Fruit fly (Drosophila melanogaster) whole organism, prepupa: ENCODE data around the gene senju.
A peak's percentile ranks its signal among the peaks of the same experiment; 100 is the strongest.

Source experiments
- CG11902 ChIP-seq: fragments of 200-800 bp; sonication (Bioruptor generic); optimal IDR thresholded peaks from 3 replicates; lab custom pipeline; 2016; ENCODE audit warnings: missing biosample characterization, missing genetic modification characterization
- CG3919 ChIP-seq: fragments of 200-800 bp; sonication (Bioruptor generic); optimal IDR thresholded peaks from 3 replicates; lab custom pipeline; 2016; ENCODE audit warnings: missing biosample characterization, missing genetic modification characterization
- CG6163 ChIP-seq: fragments of 200-800 bp; sonication (Bioruptor generic); IDR thresholded peaks from 3 replicates; pipeline ENCODE4 v1.3.6; 2022; ENCODE audit warnings: missing biosample characterization, missing genetic modification characterization
- CG6854 ChIP-seq: fragments of 200-800 bp; sonication (Bioruptor generic); optimal IDR thresholded peaks from 2 replicates; lab custom pipeline; 2017; ENCODE audit warnings: missing biosample characterization, mild to moderate bottlenecking, missing genetic modification characterization
- Gug ChIP-seq: fragments of 200-800 bp; sonication (Bioruptor generic); IDR thresholded peaks from 2 replicates; pipeline ENCODE4 v1.3.6; 2022; ENCODE audit warnings: missing biosample characterization, missing genetic modification characterization
- Hr4 ChIP-seq: fragments of 200-800 bp; sonication (Bioruptor generic); optimal IDR thresholded peaks from 3 replicates; lab custom pipeline; 2016; ENCODE audit warnings: missing biosample characterization, missing genetic modification characterization
- Lpt ChIP-seq: fragments of 200-800 bp; sonication (Bioruptor generic); optimal IDR thresholded peaks from 3 replicates; lab custom pipeline; 2016; ENCODE audit warnings: missing biosample characterization, missing genetic modification characterization
- dsx ChIP-seq: fragments of 200-800 bp; optimal IDR thresholded peaks from 3 replicates; lab custom pipeline; 2019; ENCODE audit warnings: missing biosample characterization, mild to moderate bottlenecking, missing genetic modification characterization, moderate library complexity; ENCODE audit not compliant: poor library complexity, severe bottlenecking
- esn ChIP-seq: fragments of 200-800 bp; sonication (Bioruptor generic); optimal IDR thresholded peaks from 2 replicates; lab custom pipeline; 2016; ENCODE audit warnings: missing biosample characterization, mild to moderate bottlenecking, missing genetic modification characterization, moderate library complexity

DNA sequence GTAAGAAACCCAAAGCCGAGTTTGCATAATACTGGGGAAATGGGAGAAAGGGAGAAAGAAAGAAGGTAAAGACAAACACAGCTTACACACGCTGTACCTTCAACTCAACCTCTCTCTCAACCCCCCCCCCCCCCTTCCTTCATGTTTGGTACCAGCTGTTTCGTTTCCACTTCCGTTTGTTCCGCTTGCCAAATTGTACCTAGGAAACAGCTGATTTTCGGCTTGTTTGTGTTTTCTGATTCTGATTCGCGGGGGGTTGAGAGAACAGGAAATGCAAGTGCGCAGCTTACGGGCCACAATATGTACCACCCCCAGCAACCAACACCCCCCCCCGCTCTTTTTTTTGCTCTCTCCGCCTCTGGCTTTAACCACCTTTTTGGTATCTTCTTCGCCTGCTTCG lies 11.3 kb downstream of the senju start:
- TF ChIP-seq Lpt (no peak), CG6163 (no peak), Gug (GFP tag; lab: Robert Waterston, UW) (no peak), esn (GFP tag; lab: Kevin White, UChicago) (no peak), dsx (GFP tag; lab: Kevin White, UChicago) (no peak), CG3919 (no peak), CG11902 (GFP tag; lab: Kevin White, UChicago) (no peak), CG6854 (GFP tag; lab: Kevin White, UChicago) (peak; percentile 20), Hr4 (no peak)
